Worm (Caenorhabditis elegans): ENCODE data around the gene C35A5.8.
A peak's percentile ranks its signal among the peaks of the same experiment; 100 is the strongest.

C35A5.8 gene

ce11 chrV:10472901-10473774 lies 52.6 kb downstream of the C35A5.8 start:
- peak; percentile 9 for TF ChIP-seq rnt-1 (tag; optimal IDR thresholded peaks at IDR 0.05)
- no peak for TF ChIP-seq tlp-1 (tag; optimal IDR thresholded peaks at IDR 0.05)
- TF ChIP-seq efl-1 (optimal IDR thresholded peaks at IDR 0.05) = no peak
- TF ChIP-seq efl-1 (GFP tag; optimal IDR thresholded peaks at IDR 0.05 in 1 of 2) = peak in 1 of 2 experiments; percentile 85

Measured in whole organism, L1 larva.